Fruit fly (Drosophila melanogaster): ENCODE data around the gene CG5888.
A peak's percentile ranks its signal among the peaks of the same experiment; 100 is the strongest.

The CG5888 gene

DNA sequence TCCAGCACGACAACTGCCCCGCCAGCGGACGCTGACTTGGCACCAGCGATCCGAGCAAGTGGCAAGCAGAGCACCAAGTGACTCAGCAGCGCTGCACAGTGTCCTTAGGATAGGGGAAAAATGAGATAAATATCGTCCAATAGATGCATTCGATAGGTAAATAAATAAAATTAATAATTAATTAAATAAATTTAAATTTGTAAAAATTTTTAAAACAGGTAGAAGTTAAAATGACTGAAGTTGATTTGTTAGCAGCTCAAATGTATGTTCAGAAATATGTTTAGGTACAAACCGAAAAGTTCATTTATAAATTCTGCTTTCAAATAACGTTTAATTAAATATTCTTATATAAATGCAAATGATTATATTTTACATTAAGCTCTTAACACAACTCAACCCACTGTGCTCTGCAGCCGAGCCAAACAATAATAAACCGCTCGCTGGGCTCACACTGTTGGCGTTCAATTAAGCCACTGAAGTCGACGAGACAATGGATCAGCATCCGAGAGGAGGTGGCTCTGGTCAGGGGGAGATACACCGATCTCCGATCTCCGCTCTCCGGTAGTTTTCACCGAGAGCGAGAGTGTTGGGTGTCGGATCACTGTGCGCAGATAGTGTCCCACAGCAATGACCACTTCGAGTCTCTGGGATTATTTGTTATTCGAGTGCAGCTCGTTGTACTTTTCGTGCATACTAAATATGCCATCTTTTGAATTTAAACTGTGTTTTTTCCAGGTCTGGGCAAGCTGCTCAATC is at the start of gene CG5888 (continued):
- TF ChIP-seq Ada2b (GFP tag; IDR thresholded peaks at IDR 0.05): no peak; the same call in 1 of the 2 replicates
- TF ChIP-seq CG9437 (GFP tag; optimal IDR thresholded peaks at IDR 0.05): peak; percentile 80
- no peak for TF ChIP-seq CHES-1-like (GFP tag; optimal IDR thresholded peaks at IDR 0.05)
- peak; percentile 67 for TF ChIP-seq CG7839 (tag; optimal IDR thresholded peaks at IDR 0.05)
- TF ChIP-seq CG3838 (GFP tag; optimal IDR thresholded peaks at IDR 0.05): no peak
- TF ChIP-seq gce (GFP tag; IDR thresholded peaks at IDR 0.05): no peak
- no peak for TF ChIP-seq kni (GFP tag; optimal IDR thresholded peaks at IDR 0.05)
- TF ChIP-seq Hey (tag; optimal IDR thresholded peaks at IDR 0.05): no peak
- peak; percentile 86 for TF ChIP-seq CG8924 (tag; optimal IDR thresholded peaks at IDR 0.05)
- TF ChIP-seq gsb (GFP tag; IDR thresholded peaks at IDR 0.05): peak; percentile 51; the same call in 1 of the 2 replicates
- TF ChIP-seq sima (GFP tag; optimal IDR thresholded peaks at IDR 0.05): no peak
- no peak for TF ChIP-seq scrt (GFP tag; optimal IDR thresholded peaks at IDR 0.05)
- no peak for TF ChIP-seq sug (tag; optimal IDR thresholded peaks at IDR 0.05)
- peak in 1 of 2 experiments; percentile 3 for TF ChIP-seq Pdp1 (GFP tag; optimal IDR thresholded peaks at IDR 0.05)
- TF ChIP-seq CG7963 (GFP tag; IDR thresholded peaks at IDR 0.05; ENCODE audit: partially characterized antibody): no peak
- peak; percentile 2 for TF ChIP-seq CG10654 (GFP tag; optimal IDR thresholded peaks at IDR 0.05)
- TF ChIP-seq esg (GFP tag; conservative IDR thresholded peaks at IDR 0.05): peak; percentile 57; the same call in 1 of the 2 replicates
- peak; percentile 4 for TF ChIP-seq Fer1 (GFP tag; optimal IDR thresholded peaks at IDR 0.05)
- no peak for TF ChIP-seq CG33213 (GFP tag; optimal IDR thresholded peaks at IDR 0.05)
- TF ChIP-seq crp (GFP tag; optimal IDR thresholded peaks at IDR 0.05): no peak
- TF ChIP-seq CG6175 (GFP tag; IDR thresholded peaks at IDR 0.05): peak; percentile 65; the same call in 2 of the 3 replicates
- no peak for TF ChIP-seq slp2 (GFP tag; optimal IDR thresholded peaks at IDR 0.05)
- no peak for TF ChIP-seq Bgb (GFP tag; IDR thresholded peaks at IDR 0.05; ENCODE audit: partially characterized antibody)
- peak; percentile 12 to 27 for TF ChIP-seq Trl (optimal IDR thresholded peaks at IDR 0.05)
- no peak for TF ChIP-seq Trl (GFP tag; optimal IDR thresholded peaks at IDR 0.05)
- peak; percentile 67 for TF ChIP-seq CG14441 (GFP tag; IDR thresholded peaks at IDR 0.05)
- no peak for TF ChIP-seq CG9797 (GFP tag; optimal IDR thresholded peaks at IDR 0.05)
- TF ChIP-seq phol (tag; optimal IDR thresholded peaks at IDR 0.05): peak; percentile 66
- no peak for TF ChIP-seq lilli (GFP tag; optimal IDR thresholded peaks at IDR 0.05)
- TF ChIP-seq TFAM (GFP tag; optimal IDR thresholded peaks at IDR 0.05): no peak
- no peak for TF ChIP-seq mam (GFP tag; optimal IDR thresholded peaks at IDR 0.05)
- TF ChIP-seq Hsf (GFP tag; optimal IDR thresholded peaks at IDR 0.05): no peak
- TF ChIP-seq Hr51 (GFP tag; optimal IDR thresholded peaks at IDR 0.05): peak in 1 of 2 experiments; percentile 78
- peak; percentile 47 for TF ChIP-seq CG10366 (GFP tag; IDR thresholded peaks at IDR 0.05)
- no peak for TF ChIP-seq HmgD (GFP tag; optimal IDR thresholded peaks at IDR 0.05)
- no peak for TF ChIP-seq CTCF (GFP tag; optimal IDR thresholded peaks at IDR 0.05)
- no peak for TF ChIP-seq ftz-f1 (GFP tag; optimal IDR thresholded peaks at IDR 0.05)
- no peak for TF ChIP-seq Atf3 (GFP tag; optimal IDR thresholded peaks at IDR 0.05)
- peak; percentile 56; the same call in 1 of the 3 replicates for TF ChIP-seq CG11456 (GFP tag; IDR thresholded peaks at IDR 0.05)
- TF ChIP-seq crol (GFP tag; IDR thresholded peaks at IDR 0.05): peak; percentile 82
- no peak for TF ChIP-seq Optix (GFP tag; IDR thresholded peaks at IDR 0.05)
- no peak for TF ChIP-seq chn (GFP tag; optimal IDR thresholded peaks at IDR 0.05)
- no peak for TF ChIP-seq cad (GFP tag; optimal IDR thresholded peaks at IDR 0.05)
- TF ChIP-seq Hr3 (GFP tag; optimal IDR thresholded peaks at IDR 0.05): peak; percentile 77
- TF ChIP-seq bab2 (GFP tag; optimal IDR thresholded peaks at IDR 0.05): no peak
- TF ChIP-seq CG13123 (GFP tag; optimal IDR thresholded peaks at IDR 0.05): no peak
- TF ChIP-seq CG18262 (tag; optimal IDR thresholded peaks at IDR 0.05): peak; percentile 81
- no peak for TF ChIP-seq CG12071 (GFP tag; optimal IDR thresholded peaks at IDR 0.05)
- TF ChIP-seq tap (tag; optimal IDR thresholded peaks at IDR 0.05): no peak
- no peak for TF ChIP-seq Tbp (GFP tag; optimal IDR thresholded peaks at IDR 0.05)
- 0 out of 3 replicates have a peak, but pooled peaks have one; percentile 36 for TF ChIP-seq knrl (GFP tag; IDR thresholded peaks at IDR 0.05; ENCODE audit: partially characterized antibody)
